Worm (Caenorhabditis elegans) whole organism, L4 larva: ENCODE results near the gene Y57E12AL.6.

Experiments
- D1046.2 ChIP-seq: fragments of 200-800 bp; sonication (Bioruptor generic); IDR thresholded peaks from 2 replicates; pipeline ENCODE4 v1.3.6; 2022; ENCODE audit warnings: missing genetic modification characterization, missing compliant biosample characterization
- R02D3.7 ChIP-seq: fragments of 150-350 bp; sonication (generic microtip); optimal IDR thresholded peaks from 3 replicates; lab custom pipeline; 2014; ENCODE audit warnings: missing biosample characterization, missing genetic modification characterization
- Y5F2A.4 ChIP-seq: fragments of 200-800 bp; sonication (Bioruptor generic); optimal IDR thresholded peaks from 2 replicates; lab custom pipeline; 2018; ENCODE audit warnings: mild to moderate bottlenecking, missing genetic modification characterization, missing compliant biosample characterization
- Y75B8A.6 ChIP-seq: fragments of 200-800 bp; sonication (Bioruptor generic); IDR thresholded peaks from 2 replicates; pipeline ENCODE4 v1.3.6; 2022; ENCODE audit warnings: missing genetic modification reagents, missing genetic modification characterization, missing compliant biosample characterization
- ZK337.2 ChIP-seq: fragments of 200-800 bp; sonication (Bioruptor generic); IDR thresholded peaks from 2 replicates; pipeline ENCODE4 v1.3.6; 2022; ENCODE audit warnings: missing genetic modification reagents, missing genetic modification characterization, missing compliant biosample characterization
- aha-1 ChIP-seq: fragments of 150-350 bp; peaks from one replicate; lab custom pipeline; 2014; ENCODE audit warnings: missing biosample characterization, missing genetic modification characterization
- attf-4 ChIP-seq: sonication (generic microtip); optimal IDR thresholded peaks from 3 replicates; lab custom pipeline; 2017; ENCODE audit warnings: missing biosample characterization, missing genetic modification characterization
- cey-2 ChIP-seq: sonication (generic microtip); optimal IDR thresholded peaks from 3 replicates; lab custom pipeline; 2017; ENCODE audit warnings: missing genetic modification characterization, mild to moderate bottlenecking, missing compliant biosample characterization, antibody characterized with exemption, borderline replicate concordance; ENCODE audit not compliant: insufficient read depth
- ctbp-1 ChIP-seq: fragments of 200-800 bp; sonication (Bioruptor generic); IDR thresholded peaks from 2 replicates; pipeline ENCODE4 v1.3.6; 2022; ENCODE audit warnings: missing genetic modification reagents, missing genetic modification characterization, missing compliant biosample characterization
- daf-16 ChIP-seq, 3 experiments: sonication (generic microtip); optimal IDR thresholded peaks; 2 replicates each; lab custom pipeline; 2016 to 2017; ENCODE audit warnings: missing genetic modification characterization in 3 of 3, missing genetic modification reagents in 3 of 3, mild to moderate bottlenecking in 2 of 3, missing compliant biosample characterization in 2 of 3, missing biosample characterization in 1 of 3, moderate library complexity in 1 of 3
- daf-8 ChIP-seq: fragments of 200-800 bp; sonication (Bioruptor generic); IDR thresholded peaks from 2 replicates; pipeline ENCODE4 v1.3.6; 2022; ENCODE audit warnings: missing genetic modification characterization, missing compliant biosample characterization
- dmd-6 ChIP-seq: fragments of 200-800 bp; sonication (Bioruptor generic); IDR thresholded peaks from 2 replicates; pipeline ENCODE4 v1.3.6; 2022; ENCODE audit warnings: missing genetic modification reagents, missing genetic modification characterization, missing compliant biosample characterization
- dve-1 ChIP-seq: sonication (generic microtip); optimal IDR thresholded peaks from 2 replicates; lab custom pipeline; 2017; ENCODE audit warnings: antibody characterized with exemption, mild to moderate bottlenecking, missing genetic modification characterization, missing compliant biosample characterization; ENCODE audit not compliant: insufficient read depth
- egl-43 ChIP-seq: fragments of 200-800 bp; sonication (Bioruptor generic); IDR thresholded peaks from 2 replicates; pipeline ENCODE4 v1.3.6; 2022; ENCODE audit warnings: missing genetic modification reagents, missing genetic modification characterization, missing compliant biosample characterization
- fos-1 ChIP-seq: fragments of 150-350 bp; optimal IDR thresholded peaks from 2 replicates; lab custom pipeline; 2014; ENCODE audit warnings: missing biosample characterization, missing genetic modification characterization
- gei-8 ChIP-seq: fragments of 200-800 bp; sonication (Bioruptor generic); optimal IDR thresholded peaks from 2 replicates; lab custom pipeline; 2018; ENCODE audit warnings: mild to moderate bottlenecking, missing genetic modification characterization, missing compliant biosample characterization
- hif-1 ChIP-seq, 2 experiments: sonication (generic microtip); optimal IDR thresholded peaks; 2 replicates each; lab custom pipeline; 2016 to 2017; ENCODE audit warnings: missing compliant biosample characterization in 2 of 2, missing genetic modification characterization in 2 of 2, missing genetic modification reagents in 2 of 2, missing genotype in 2 of 2, mild to moderate bottlenecking in 1 of 2
- hlh-11 ChIP-seq: fragments of 200-800 bp; sonication (Bioruptor generic); optimal IDR thresholded peaks from 2 replicates; lab custom pipeline; 2018; ENCODE audit warnings: mild to moderate bottlenecking, missing genetic modification characterization, missing compliant biosample characterization
- hlh-30 ChIP-seq: sonication (generic microtip); optimal IDR thresholded peaks from 2 replicates; lab custom pipeline; 2017; ENCODE audit warnings: antibody characterized with exemption, mild to moderate bottlenecking, missing genetic modification characterization, missing compliant biosample characterization; ENCODE audit not compliant: insufficient read depth
- lin-13 ChIP-seq: fragments of 150-350 bp; optimal IDR thresholded peaks from 2 replicates; lab custom pipeline; 2014; ENCODE audit warnings: missing biosample characterization, missing genetic modification reagents, missing genetic modification characterization
- lin-38 ChIP-seq: fragments of 200-800 bp; sonication (Bioruptor generic); IDR thresholded peaks from 2 replicates; pipeline ENCODE4 v1.3.6; 2022; ENCODE audit warnings: missing genetic modification reagents, missing genetic modification characterization, missing compliant biosample characterization
- lin-39 ChIP-seq: fragments of 150-350 bp; optimal IDR thresholded peaks from 2 replicates; lab custom pipeline; 2014; ENCODE audit warnings: missing biosample characterization, missing genetic modification reagents, missing genetic modification characterization
- madf-9 ChIP-seq: fragments of 200-800 bp; sonication (Bioruptor generic); conservative IDR thresholded peaks from 2 replicates; pipeline ENCODE4 v1.3.6; 2022; ENCODE audit warnings: missing genetic modification reagents, missing genetic modification characterization, missing compliant biosample characterization
- mdt-29 ChIP-seq: fragments of 200-800 bp; sonication (Bioruptor generic); IDR thresholded peaks from 2 replicates; pipeline ENCODE4 v1.3.6; 2022; ENCODE audit warnings: missing genetic modification reagents, missing genetic modification characterization, missing compliant biosample characterization
- mep-1 ChIP-seq: fragments of 150-350 bp; sonication (generic microtip); optimal IDR thresholded peaks from 3 replicates; lab custom pipeline; 2014; ENCODE audit warnings: missing biosample characterization, missing genetic modification characterization
- mes-2 ChIP-seq: sonication (generic microtip); optimal IDR thresholded peaks from 2 replicates; lab custom pipeline; 2016; ENCODE audit warnings: missing genotype, mild to moderate bottlenecking, missing genetic modification characterization, missing compliant biosample characterization; ENCODE audit not compliant: poor library complexity, severe bottlenecking
- mxl-2 ChIP-seq: fragments of 200-800 bp; sonication (Bioruptor generic); conservative IDR thresholded peaks from 2 replicates; pipeline ENCODE4 v1.3.6; 2022; ENCODE audit warnings: missing genetic modification reagents, missing genetic modification characterization, missing compliant biosample characterization
- mxl-3 ChIP-seq: fragments of 200-800 bp; sonication (Bioruptor generic); optimal IDR thresholded peaks from 2 replicates; lab custom pipeline; 2018; ENCODE audit warnings: mild to moderate bottlenecking, missing genetic modification characterization, missing compliant biosample characterization
- nhr-102 ChIP-seq: sonication (generic microtip); optimal IDR thresholded peaks from 2 replicates; lab custom pipeline; 2016; ENCODE audit warnings: mild to moderate bottlenecking, missing genetic modification characterization, moderate library complexity, missing compliant biosample characterization
- nhr-111 ChIP-seq: fragments of 200-800 bp; sonication (Bioruptor generic); optimal IDR thresholded peaks from 2 replicates; lab custom pipeline; 2018; ENCODE audit warnings: mild to moderate bottlenecking, missing genetic modification characterization, missing compliant biosample characterization
- nhr-28 ChIP-seq: fragments of 150-350 bp; optimal IDR thresholded peaks from 2 replicates; lab custom pipeline; 2014; ENCODE audit warnings: missing biosample characterization, missing genetic modification characterization
- nhr-48 ChIP-seq: sonication (generic microtip); optimal IDR thresholded peaks from 2 replicates; lab custom pipeline; 2016; ENCODE audit warnings: mild to moderate bottlenecking, missing genetic modification characterization, missing compliant biosample characterization
- nhr-6 ChIP-seq: fragments of 150-350 bp; optimal IDR thresholded peaks from 2 replicates; lab custom pipeline; 2014; ENCODE audit warnings: missing biosample characterization, missing genetic modification characterization
- nhr-77 ChIP-seq: fragments of 150-350 bp; optimal IDR thresholded peaks from 2 replicates; lab custom pipeline; 2014; ENCODE audit warnings: missing biosample characterization, missing genetic modification characterization
- php-3 ChIP-seq: fragments of 200-800 bp; sonication (Bioruptor generic); IDR thresholded peaks from 2 replicates; pipeline ENCODE4 v1.3.6; 2022; ENCODE audit warnings: missing genetic modification reagents, missing genetic modification characterization, missing compliant biosample characterization
- pqm-1 ChIP-seq: sonication (generic microtip); optimal IDR thresholded peaks from 2 replicates; lab custom pipeline; 2017; ENCODE audit warnings: missing biosample characterization, missing genetic modification characterization
- saeg-2 ChIP-seq: fragments of 200-800 bp; sonication (Bioruptor generic); IDR thresholded peaks from 2 replicates; pipeline ENCODE4 v1.3.6; 2022; ENCODE audit warnings: missing genetic modification reagents, missing genetic modification characterization, missing compliant biosample characterization
- sdz-12 ChIP-seq: fragments of 200-800 bp; sonication (Bioruptor generic); optimal IDR thresholded peaks from 2 replicates; lab custom pipeline; 2018; ENCODE audit warnings: mild to moderate bottlenecking, missing genetic modification characterization, missing compliant biosample characterization
- set-16 ChIP-seq: fragments of 200-800 bp; sonication (Bioruptor generic); IDR thresholded peaks from 2 replicates; pipeline ENCODE4 v1.3.6; 2022; ENCODE audit warnings: missing genetic modification reagents, missing genetic modification characterization, missing compliant biosample characterization
- spr-1 ChIP-seq: sonication (generic microtip); optimal IDR thresholded peaks from 2 replicates; lab custom pipeline; 2016; ENCODE audit warnings: mild to moderate bottlenecking, missing genetic modification characterization, missing compliant biosample characterization
- tag-97 ChIP-seq: fragments of 200-800 bp; sonication (Bioruptor generic); IDR thresholded peaks from 2 replicates; pipeline ENCODE4 v1.3.6; 2022; ENCODE audit warnings: missing genetic modification characterization, missing compliant biosample characterization
- tra-1 ChIP-seq: fragments of 200-800 bp; sonication (Bioruptor generic); IDR thresholded peaks from 2 replicates; pipeline ENCODE4 v1.3.6; 2022; ENCODE audit warnings: missing genetic modification reagents, missing genetic modification characterization, missing compliant biosample characterization
- unc-62 ChIP-seq, 3 experiments: fragments of 150-350 bp in 1 of 3; sonication (generic microtip); optimal IDR thresholded peaks in 2 of 3; peaks in 1 of 3; 1 replicate in 1 of 3; 2 replicates in 2 of 3; lab custom pipeline; 2014 to 2017; ENCODE audit warnings: missing biosample characterization in 3 of 3, missing genetic modification characterization in 3 of 3, missing genetic modification reagents in 3 of 3, missing genotype in 1 of 3
- zfp-2 ChIP-seq: sonication (generic microtip); optimal IDR thresholded peaks from 2 replicates; lab custom pipeline; 2016; ENCODE audit warnings: mild to moderate bottlenecking, missing genetic modification characterization, missing compliant biosample characterization

The Y57E12AL.6 gene

DNA sequence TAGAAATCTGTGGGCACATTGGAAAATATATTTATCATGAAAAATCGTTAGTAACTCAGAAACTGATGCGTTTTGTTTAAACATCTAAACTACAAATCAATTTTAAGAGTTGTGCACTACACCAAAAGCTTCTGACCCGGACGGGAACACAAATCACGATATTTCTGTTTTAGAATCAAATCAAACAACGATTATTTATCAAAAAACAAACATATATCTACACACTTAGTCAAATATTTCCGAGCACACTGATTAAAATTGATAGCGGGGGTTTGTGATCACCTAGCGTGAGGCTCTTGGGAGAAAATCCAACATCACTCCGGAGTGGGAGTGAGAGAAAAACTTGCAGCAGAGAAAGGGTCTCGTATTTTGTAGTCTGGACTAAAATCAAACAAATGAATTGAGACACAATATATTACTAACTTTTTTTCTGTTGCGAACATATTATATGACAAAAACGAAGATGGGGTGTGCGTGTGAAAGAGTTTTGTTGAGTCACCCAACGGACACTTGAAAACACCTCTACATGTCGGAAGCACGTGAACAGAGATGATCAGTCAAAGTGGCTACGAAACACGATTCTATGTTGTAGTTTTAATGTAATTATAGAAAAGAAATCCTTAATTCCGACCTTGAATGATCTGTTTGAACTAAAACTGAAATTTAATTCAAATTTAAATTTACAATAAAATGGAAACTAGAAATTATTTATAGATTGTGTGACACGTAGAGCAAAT is 35.2 kb upstream of the Y57E12AL.6 start:
- peak in 1 of 2 experiments; percentile 48 for TF ChIP-seq unc-62 (GFP tag; optimal IDR thresholded peaks at IDR 0.05 in 1 of 2; lab: Kevin White, UChicago)
- no peak for TF ChIP-seq unc-62 (tag; optimal IDR thresholded peaks at IDR 0.05; lab: Kevin White, UChicago)
- TF ChIP-seq tra-1 (GFP tag; lab: Robert Waterston, UW): no peak
- TF ChIP-seq ctbp-1 (GFP tag; lab: Robert Waterston, UW): no peak
- peak; percentile 25 for TF ChIP-seq mep-1 (tag; lab: Kevin White, UChicago)
- no peak for TF ChIP-seq saeg-2
- no peak for TF ChIP-seq nhr-6 (tag; lab: Kevin White, UChicago)
- no peak for TF ChIP-seq nhr-111 (GFP tag; lab: Kevin White, UChicago)
- TF ChIP-seq lin-38 (GFP tag; lab: Robert Waterston, UW): no peak
- no peak for TF ChIP-seq tag-97 (GFP tag; lab: Robert Waterston, UW)
- peak; percentile 84 for TF ChIP-seq pqm-1 (tag; lab: Kevin White, UChicago)
- TF ChIP-seq sdz-12 (GFP tag; lab: Kevin White, UChicago): no peak
- TF ChIP-seq daf-8 (GFP tag; lab: Robert Waterston, UW): no peak
- peak; percentile 2 for TF ChIP-seq hlh-30 (tag; lab: Kevin White, UChicago)
- peak; percentile 54 for TF ChIP-seq dve-1 (tag; lab: Kevin White, UChicago)
- TF ChIP-seq dmd-6 (GFP tag; lab: Robert Waterston, UW): 0 out of 2 replicates have a peak, but pooled peaks have one; percentile 30
- no peak for TF ChIP-seq mxl-3
- TF ChIP-seq aha-1 (tag; lab: Kevin White, UChicago): no peak
- TF ChIP-seq zfp-2 (tag; lab: Kevin White, UChicago): no peak
- TF ChIP-seq daf-16 (GFP tag; optimal IDR thresholded peaks at IDR 0.05; lab: Kevin White, UChicago): no peak
- TF ChIP-seq daf-16 (tag; optimal IDR thresholded peaks at IDR 0.05; lab: Kevin White, UChicago): peak; percentile 57
- no peak for TF ChIP-seq R02D3.7 (tag; lab: Kevin White, UChicago)
- TF ChIP-seq gei-8 (GFP tag; lab: Kevin White, UChicago): no peak
- TF ChIP-seq nhr-102 (tag; lab: Kevin White, UChicago): peak; percentile 44
- TF ChIP-seq php-3 (GFP tag; lab: Robert Waterston, UW): 0 out of 2 replicates have a peak, but pooled peaks have one; percentile 30
- no peak for TF ChIP-seq lin-39 (tag; lab: Kevin White, UChicago)
- no peak for TF ChIP-seq egl-43 (GFP tag; lab: Robert Waterston, UW)
- no peak for TF ChIP-seq lin-13 (GFP tag; lab: Kevin White, UChicago)
- peak; percentile 50 for TF ChIP-seq hlh-11 (tag; lab: Kevin White, UChicago)
- TF ChIP-seq nhr-28 (tag; lab: Kevin White, UChicago): peak; percentile 91
- TF ChIP-seq ZK337.2: no peak
- TF ChIP-seq set-16 (GFP tag; lab: Robert Waterston, UW): no peak
- no peak for TF ChIP-seq D1046.2 (GFP tag; lab: Robert Waterston, UW)
- TF ChIP-seq Y75B8A.6 (GFP tag; lab: Robert Waterston, UW): no peak
- TF ChIP-seq attf-4 (tag; lab: Kevin White, UChicago): no peak
- no peak for TF ChIP-seq mdt-29 (GFP tag; lab: Robert Waterston, UW)
- TF ChIP-seq mxl-2 (GFP tag; lab: Robert Waterston, UW): 0 out of 2 replicates have a peak, but pooled peaks have one; percentile 44

- TF ChIP-seq tra-1 (GFP tag; lab: Robert Waterston, UW) (peak; percentile 76; the same call in 1 of the 2 replicates), saeg-2 (0 out of 2 replicates have a peak, but pooled peaks have one; percentile 45), nhr-77 (tag; lab: Kevin White, UChicago) (peak; percentile 98), gei-8 (GFP tag; lab: Kevin White, UChicago) (peak; percentile 4), nhr-6 (tag; lab: Kevin White, UChicago) (peak; percentile 6), nhr-28 (tag; lab: Kevin White, UChicago) (peak; percentile 99), aha-1 (tag; lab: Kevin White, UChicago) (peak; percentile 98), nhr-48 (tag; lab: Kevin White, UChicago) (peak; percentile 89), madf-9 (GFP tag; lab: Robert Waterston, UW) (no peak), Y5F2A.4 (no peak), spr-1 (tag; lab: Kevin White, UChicago) (peak; percentile 7), ctbp-1 (GFP tag; lab: Robert Waterston, UW) (0 out of 2 replicates have a peak, but pooled peaks have one; percentile 33), hlh-11 (tag; lab: Kevin White, UChicago) (peak; percentile 93), cey-2 (tag; lab: Kevin White, UChicago) (peak; percentile 5), mes-2 (tag; lab: Kevin White, UChicago) (peak; percentile 57), hif-1 (tag; optimal IDR thresholded peaks at IDR 0.05; lab: Kevin White, UChicago) (peak; percentile 26 to 95), fos-1 (tag; lab: Kevin White, UChicago) (peak; percentile 0), tag-97 (GFP tag; lab: Robert Waterston, UW) (no peak)
Measured at ce11 chrV:7093720-7094401, 33.6 kb upstream of the Y57E12AL.6 start, which contains the start of gene nhr-135. TSS of gene nhr-135 (minus strand) at chrV:7093770.
